Fruit fly (Drosophila melanogaster) whole organism, embryonic: Measurements from ENCODE around the gene Pgls.

Experiments used
- BtbVII ChIP-seq: fragments of 200-800 bp; sonication (Bioruptor generic); optimal IDR thresholded peaks from 3 replicates; lab custom pipeline; 2017; ENCODE audit warnings: missing biosample characterization, mild to moderate bottlenecking, missing genetic modification characterization
- CG11085 ChIP-seq: fragments of 200-800 bp; sonication (Bioruptor generic); IDR thresholded peaks from 2 replicates; pipeline ENCODE4 v1.3.6; 2022; ENCODE audit warnings: missing biosample characterization, missing genetic modification characterization
- CG13287 ChIP-seq: fragments of 200-800 bp; sonication (Bioruptor generic); IDR thresholded peaks from 2 replicates; pipeline ENCODE4 v1.3.6; 2022; ENCODE audit warnings: missing biosample characterization, missing genetic modification characterization; ENCODE audit not compliant: partially characterized antibody
- CG13424 ChIP-seq: fragments of 200-800 bp; sonication (Bioruptor generic); optimal IDR thresholded peaks from 2 replicates; lab custom pipeline; 2019; ENCODE audit warnings: missing biosample characterization, mild to moderate bottlenecking, missing genetic modification characterization, moderate library complexity
- CG14050 ChIP-seq: fragments of 200-800 bp; sonication (Bioruptor generic); IDR thresholded peaks from 3 replicates; pipeline ENCODE4 v1.3.6; 2022; ENCODE audit warnings: missing biosample characterization, missing genetic modification characterization
- CG14710 ChIP-seq: fragments of 200-800 bp; sonication (Bioruptor generic); optimal IDR thresholded peaks from 3 replicates; lab custom pipeline; 2019; ENCODE audit warnings: missing biosample characterization, mild to moderate bottlenecking, missing genetic modification characterization, moderate library complexity
- CG14860 ChIP-seq: fragments of 200-800 bp; sonication (Bioruptor generic); IDR thresholded peaks from 3 replicates; pipeline ENCODE4 v1.3.6; 2022; ENCODE audit warnings: missing biosample characterization, missing genetic modification characterization; ENCODE audit not compliant: partially characterized antibody
- CG17361 ChIP-seq: fragments of 200-800 bp; sonication (Bioruptor generic); IDR thresholded peaks from 3 replicates; pipeline ENCODE4 v1.3.6; 2022; ENCODE audit warnings: missing biosample characterization, missing genetic modification characterization
- CG18262 ChIP-seq: fragments of 200-800 bp; optimal IDR thresholded peaks from 3 replicates; lab custom pipeline; 2019; ENCODE audit warnings: missing biosample characterization, mild to moderate bottlenecking, missing genetic modification characterization, moderate library complexity
- CG18476 ChIP-seq: fragments of 200-800 bp; sonication (Bioruptor generic); optimal IDR thresholded peaks from 2 replicates; lab custom pipeline; 2016; ENCODE audit warnings: missing biosample characterization, mild to moderate bottlenecking, missing genetic modification characterization
- CG2116 ChIP-seq: fragments of 200-800 bp; sonication (Bioruptor generic); optimal IDR thresholded peaks from 3 replicates; lab custom pipeline; 2018; ENCODE audit warnings: missing biosample characterization, mild to moderate bottlenecking, missing genetic modification characterization
- CG2120 ChIP-seq: fragments of 200-800 bp; sonication (Bioruptor generic); optimal IDR thresholded peaks from 3 replicates; lab custom pipeline; 2016; ENCODE audit warnings: missing biosample characterization, missing genetic modification characterization
- CG30403 ChIP-seq: fragments of 200-800 bp; sonication (Bioruptor generic); optimal IDR thresholded peaks from 3 replicates; lab custom pipeline; 2016; ENCODE audit warnings: missing biosample characterization, missing genetic modification characterization
- CG34224 ChIP-seq: fragments of 200-800 bp; sonication (Bioruptor generic); IDR thresholded peaks from 3 replicates; pipeline ENCODE4 v1.3.6; 2022; ENCODE audit warnings: missing biosample characterization, missing genetic modification characterization; ENCODE audit not compliant: partially characterized antibody
- CG3995 ChIP-seq: fragments of 200-800 bp; sonication (Bioruptor generic); optimal IDR thresholded peaks from 3 replicates; lab custom pipeline; 2016; ENCODE audit warnings: missing biosample characterization, missing genetic modification characterization
- CG6272 ChIP-seq: fragments of 200-800 bp; sonication (Bioruptor generic); IDR thresholded peaks from 2 replicates; pipeline ENCODE4 v1.3.6; 2022; ENCODE audit warnings: missing biosample characterization, missing genetic modification characterization
- CG7271 ChIP-seq: fragments of 200-800 bp; sonication (Bioruptor generic); optimal IDR thresholded peaks from 2 replicates; lab custom pipeline; 2018; ENCODE audit warnings: missing biosample characterization, mild to moderate bottlenecking, missing genetic modification characterization, moderate library complexity
- CG9727 ChIP-seq: fragments of 200-800 bp; sonication (Bioruptor generic); optimal IDR thresholded peaks from 3 replicates; lab custom pipeline; 2017; ENCODE audit warnings: missing biosample characterization, mild to moderate bottlenecking, missing genetic modification characterization
- CoRest ChIP-seq: fragments of 200-800 bp; sonication (Bioruptor generic); optimal IDR thresholded peaks from 3 replicates; lab custom pipeline; 2018; ENCODE audit warnings: missing biosample characterization, mild to moderate bottlenecking, missing genetic modification characterization, moderate library complexity
- Dbx ChIP-seq: fragments of 200-800 bp; sonication (Bioruptor generic); IDR thresholded peaks from 3 replicates; pipeline ENCODE4 v1.3.6; 2022; ENCODE audit warnings: missing biosample characterization, missing genetic modification characterization
- Dp ChIP-seq: fragments of 200-800 bp; sonication (Bioruptor generic); optimal IDR thresholded peaks from 2 replicates; lab custom pipeline; 2018; ENCODE audit warnings: missing biosample characterization, mild to moderate bottlenecking, missing genetic modification characterization, moderate library complexity
- E2f2 ChIP-seq: fragments of 200-800 bp; sonication (Bioruptor generic); IDR thresholded peaks from 2 replicates; pipeline ENCODE4 v1.3.6; 2022; ENCODE audit warnings: missing biosample characterization, missing genetic modification characterization
- Kr ChIP-seq: fragments of 200-800 bp; sonication (Bioruptor generic); optimal IDR thresholded peaks from 2 replicates; lab custom pipeline; 2017; ENCODE audit warnings: missing biosample characterization, mild to moderate bottlenecking, missing genetic modification characterization
- MBD-R2 ChIP-seq: fragments of 200-800 bp; sonication (Bioruptor generic); IDR thresholded peaks from 2 replicates; pipeline ENCODE4 v1.3.6; 2022; ENCODE audit warnings: missing biosample characterization, missing genetic modification characterization
- Neu2 ChIP-seq: fragments of 200-800 bp; sonication (Bioruptor generic); optimal IDR thresholded peaks from 3 replicates; lab custom pipeline; 2016; ENCODE audit warnings: missing biosample characterization, missing genetic modification characterization, borderline replicate concordance
- PHDP ChIP-seq: fragments of 200-800 bp; sonication (Bioruptor generic); optimal IDR thresholded peaks from 3 replicates; lab custom pipeline; 2018; ENCODE audit warnings: missing biosample characterization, mild to moderate bottlenecking, missing genetic modification characterization, moderate library complexity
- Rfx ChIP-seq: fragments of 200-800 bp; sonication (Bioruptor generic); IDR thresholded peaks from 2 replicates; pipeline ENCODE4 v1.3.6; 2022; ENCODE audit warnings: missing biosample characterization, missing genetic modification characterization
- Scr ChIP-seq: fragments of 200-800 bp; sonication (Bioruptor generic); IDR thresholded peaks from 2 replicates; pipeline ENCODE4 v1.3.6; 2022; ENCODE audit warnings: missing biosample characterization, missing genetic modification characterization; ENCODE audit not compliant: partially characterized antibody
- Sin3A ChIP-seq: fragments of >200 bp; optimal IDR thresholded peaks from 2 replicates; lab custom pipeline; 2018
- Sry-β ChIP-seq: fragments of 200-800 bp; sonication (Bioruptor generic); optimal IDR thresholded peaks from 2 replicates; lab custom pipeline; 2018; ENCODE audit warnings: missing biosample characterization, mild to moderate bottlenecking, missing genetic modification characterization, moderate library complexity
- Xbp1 ChIP-seq: fragments of 200-800 bp; sonication (Bioruptor generic); optimal IDR thresholded peaks from 3 replicates; lab custom pipeline; 2016; ENCODE audit warnings: missing biosample characterization, mild to moderate bottlenecking, missing genetic modification characterization
- aop ChIP-seq: fragments of 200-800 bp; sonication (Bioruptor generic); IDR thresholded peaks from 2 replicates; pipeline ENCODE4 v1.3.6; 2022; ENCODE audit warnings: missing biosample characterization, missing genetic modification characterization
- ato ChIP-seq: fragments of 200-800 bp; sonication (Bioruptor generic); IDR thresholded peaks from 2 replicates; pipeline ENCODE4 v1.3.6; 2022; ENCODE audit warnings: missing biosample characterization, missing genetic modification characterization; ENCODE audit not compliant: partially characterized antibody
- bab2 ChIP-seq: fragments of 200-800 bp; sonication (Bioruptor generic); optimal IDR thresholded peaks from 2 replicates; lab custom pipeline; 2016; ENCODE audit warnings: missing biosample characterization, missing genetic modification characterization
- chinmo ChIP-seq: fragments of 200-800 bp; sonication (Bioruptor generic); IDR thresholded peaks from 4 replicates; pipeline ENCODE4 v1.3.6; 2022; ENCODE audit warnings: missing biosample characterization, missing genetic modification characterization; ENCODE audit not compliant: partially characterized antibody
- grau ChIP-seq: fragments of 200-800 bp; optimal IDR thresholded peaks from 3 replicates; lab custom pipeline; 2019; ENCODE audit warnings: missing biosample characterization, mild to moderate bottlenecking, missing genetic modification characterization, moderate library complexity
- hb ChIP-seq: fragments of 200-800 bp; sonication (Bioruptor generic); IDR thresholded peaks from 3 replicates; pipeline ENCODE4 v1.3.6; 2022; ENCODE audit warnings: missing biosample characterization, missing genetic modification characterization; ENCODE audit not compliant: partially characterized antibody
- lola ChIP-seq, 3 experiments: fragments of >200 bp in 2 of 3; fragments of 200-800 bp in 1 of 3; sonication (Bioruptor generic) in 1 of 3; optimal IDR thresholded peaks; 2 replicates each; lab custom pipeline; 2017 to 2019; ENCODE audit warnings: missing biosample characterization in 3 of 3, missing genetic modification characterization in 3 of 3, mild to moderate bottlenecking in 1 of 3, moderate library complexity in 1 of 3
- nmo ChIP-seq: fragments of 200-800 bp; sonication (Bioruptor generic); optimal IDR thresholded peaks from 2 replicates; lab custom pipeline; 2018; ENCODE audit warnings: missing biosample characterization, mild to moderate bottlenecking, missing genetic modification characterization, moderate library complexity
- prd ChIP-seq, 3 experiments: fragments of >200 bp in 2 of 3; fragments of 200-800 bp in 1 of 3; sonication (Bioruptor generic) in 1 of 3; optimal IDR thresholded peaks in 2 of 3; IDR thresholded peaks in 1 of 3; 2 replicates in 2 of 3; 3 replicates in 1 of 3; pipeline versions ENCODE4 v1.3.6 to Lab custom; 2017 to 2022; ENCODE audit warnings: missing biosample characterization in 1 of 3, missing genetic modification characterization in 1 of 3
- pzg ChIP-seq: fragments of 200-800 bp; sonication (Bioruptor generic); optimal IDR thresholded peaks from 3 replicates; lab custom pipeline; 2018; ENCODE audit warnings: missing biosample characterization, mild to moderate bottlenecking, missing genetic modification characterization, moderate library complexity
- sens ChIP-seq: fragments of 200-800 bp; sonication (Bioruptor generic); peaks from one replicate; lab custom pipeline; 2016; ENCODE audit warnings: missing biosample characterization, missing genetic modification characterization
- sisA ChIP-seq: fragments of 200-800 bp; sonication (Bioruptor generic); IDR thresholded peaks from 2 replicates; pipeline ENCODE4 v1.3.6; 2022; ENCODE audit warnings: missing biosample characterization, missing genetic modification characterization
- slbo ChIP-seq: fragments of 200-800 bp; sonication (Bioruptor generic); IDR thresholded peaks from 2 replicates; pipeline ENCODE4 v1.3.6; 2022; ENCODE audit warnings: missing biosample characterization, missing genetic modification characterization
- tna ChIP-seq: fragments of 200-800 bp; sonication (Bioruptor generic); IDR thresholded peaks from 2 replicates; pipeline ENCODE4 v1.3.6; 2022; ENCODE audit warnings: missing biosample characterization, missing genetic modification characterization; ENCODE audit not compliant: partially characterized antibody
- unc-4 ChIP-seq: fragments of 200-800 bp; sonication (Bioruptor generic); IDR thresholded peaks from 2 replicates; pipeline ENCODE4 v1.3.6; 2022; ENCODE audit warnings: missing biosample characterization, missing genetic modification characterization; ENCODE audit not compliant: partially characterized antibody
- vnd ChIP-seq: fragments of 200-800 bp; sonication (Bioruptor generic); IDR thresholded peaks from 3 replicates; pipeline ENCODE4 v1.3.6; 2022; ENCODE audit warnings: missing biosample characterization, missing genetic modification characterization; ENCODE audit not compliant: partially characterized antibody
- zen2 ChIP-seq: fragments of 200-800 bp; sonication (Bioruptor generic); IDR thresholded peaks from 3 replicates; pipeline ENCODE4 v1.3.6; 2022; ENCODE audit warnings: missing biosample characterization, missing genetic modification characterization; ENCODE audit not compliant: partially characterized antibody

The Pgls gene

DNA sequence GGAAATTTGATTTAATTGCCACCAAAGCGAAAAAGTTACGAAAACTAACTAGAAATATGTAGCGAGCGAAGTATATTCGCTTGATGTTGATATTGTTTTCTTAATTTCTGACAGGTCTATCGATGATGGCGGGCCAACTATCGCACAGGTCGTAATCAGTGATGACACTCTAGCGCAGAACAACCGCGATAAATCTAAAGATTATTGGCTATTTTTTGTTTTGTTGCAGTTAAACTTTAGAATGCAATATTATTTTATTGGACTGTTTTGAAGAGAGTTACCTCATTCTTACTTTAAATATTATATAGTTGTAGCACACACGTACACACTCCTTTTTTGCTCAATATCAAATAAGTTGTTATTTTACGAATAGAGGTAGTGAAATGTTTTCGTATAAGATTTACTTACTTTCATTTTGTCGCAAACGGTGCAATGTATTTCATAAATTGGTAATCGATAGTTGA lies 234 bp upstream of the Pgls start, which contains the start of gene sbr (continued):
- TF ChIP-seq Scr (GFP tag; lab: Robert Waterston, UW) (peak; percentile 86), pzg (GFP tag; lab: Kevin White, UChicago) (peak; percentile 40), CoRest (tag; lab: Kevin White, UChicago) (peak; percentile 37), ato (0 out of 2 replicates have a peak, but pooled peaks have one; percentile 13), CG9727 (peak; percentile 8), MBD-R2 (GFP tag; lab: Robert Waterston, UW) (peak; percentile 15; the same call in 1 of the 2 replicates), grau (tag; lab: Kevin White, UChicago) (peak; percentile 30), Sin3A (peak; percentile 65), CG14860 (peak; percentile 68), CG30403 (GFP tag; lab: Kevin White, UChicago) (peak; percentile 42), Dp (GFP tag; lab: Kevin White, UChicago) (peak; percentile 29), CG2120 (GFP tag; lab: Kevin White, UChicago) (peak; percentile 50), CG11085 (no peak), chinmo (GFP tag; lab: Robert Waterston, UW) (peak; percentile 71; the same call in 1 of the 4 replicates), Sry-β (peak; percentile 83), CG13424 (tag; lab: Kevin White, UChicago) (peak; percentile 22), zen2 (GFP tag; lab: Robert Waterston, UW) (peak; percentile 58; the same call in 1 of the 3 replicates), Neu2 (GFP tag; lab: Kevin White, UChicago) (no peak), tna (GFP tag; lab: Robert Waterston, UW) (peak; percentile 32; the same call in 1 of the 2 replicates), CG6272 (GFP tag; lab: Robert Waterston, UW) (peak; percentile 33; the same call in 1 of the 2 replicates), CG17361 (GFP tag; lab: Robert Waterston, UW) (peak; percentile 27; the same call in 1 of the 3 replicates), Xbp1 (GFP tag; lab: Kevin White, UChicago) (peak; percentile 6), CG3995 (GFP tag; lab: Kevin White, UChicago) (peak; percentile 65), vnd (GFP tag; lab: Robert Waterston, UW) (peak; percentile 78), CG14050 (GFP tag; lab: Robert Waterston, UW) (no peak), CG18262 (peak; percentile 12), nmo (GFP tag; lab: Kevin White, UChicago) (peak; percentile 31), aop (GFP tag; lab: Robert Waterston, UW) (no peak), CG13287 (GFP tag; lab: Robert Waterston, UW) (peak; percentile 78), sens (peak; percentile 47), lola (GFP tag; optimal IDR thresholded peaks at IDR 0.05; lab: Kevin White, UChicago) (peak in 1 of 3 experiments; percentile 24), bab2 (GFP tag; lab: Kevin White, UChicago) (no peak), CG14710 (tag; lab: Kevin White, UChicago) (peak; percentile 52), prd (optimal IDR thresholded peaks at IDR 0.05; lab: Kevin White, UChicago) (no peak), prd (GFP tag; IDR thresholded peaks at IDR 0.05; lab: Robert Waterston, UW) (peak; percentile 26; the same call in 1 of the 3 replicates), hb (GFP tag; lab: Robert Waterston, UW) (peak; percentile 76; the same call in 2 of the 3 replicates), PHDP (no peak), CG7271 (no peak), E2f2 (GFP tag; lab: Robert Waterston, UW) (0 out of 2 replicates have a peak, but pooled peaks have one; percentile 22), sisA (GFP tag; lab: Robert Waterston, UW) (no peak), Rfx (GFP tag; lab: Robert Waterston, UW) (peak; percentile 47; the same call in 1 of the 2 replicates), unc-4 (GFP tag; lab: Robert Waterston, UW) (peak; percentile 75), Kr (GFP tag; lab: Kevin White, UChicago) (no peak), slbo (GFP tag; lab: Robert Waterston, UW) (peak; percentile 41; the same call in 1 of the 2 replicates), CG18476 (peak; percentile 2), CG2116 (GFP tag; lab: Kevin White, UChicago) (peak; percentile 85), BtbVII (no peak), Dbx (GFP tag; lab: Robert Waterston, UW) (no peak), CG34224 (GFP tag; lab: Robert Waterston, UW) (peak; percentile 74)
